Fruit fly (Drosophila melanogaster) whole organism, embryonic: ENCODE data around the gene St2.

Source experiments
- CG1024 ChIP-seq: fragments of 200-800 bp; sonication (Bioruptor generic); IDR thresholded peaks from 2 replicates; pipeline ENCODE4 v1.3.6; 2022; ENCODE audit warnings: missing biosample characterization, missing genetic modification characterization
- CG10565 ChIP-seq: fragments of 200-800 bp; sonication (Bioruptor generic); optimal IDR thresholded peaks from 3 replicates; lab custom pipeline; 2016; ENCODE audit warnings: missing biosample characterization, mild to moderate bottlenecking, missing genetic modification characterization
- CG11723 ChIP-seq: fragments of 200-800 bp; sonication (Bioruptor generic); optimal IDR thresholded peaks from 2 replicates; lab custom pipeline; 2017; ENCODE audit warnings: missing biosample characterization, mild to moderate bottlenecking, missing genetic modification characterization
- CG12104 ChIP-seq: fragments of 200-800 bp; sonication (Bioruptor generic); optimal IDR thresholded peaks from 3 replicates; lab custom pipeline; 2016; ENCODE audit warnings: missing biosample characterization, missing genetic modification characterization
- CG13123 ChIP-seq: fragments of 200-800 bp; sonication (Bioruptor generic); optimal IDR thresholded peaks from 2 replicates; lab custom pipeline; 2016; ENCODE audit warnings: missing biosample characterization, missing genetic modification characterization
- CG13287 ChIP-seq: fragments of 200-800 bp; sonication (Bioruptor generic); IDR thresholded peaks from 2 replicates; pipeline ENCODE4 v1.3.6; 2022; ENCODE audit warnings: missing biosample characterization, missing genetic modification characterization; ENCODE audit not compliant: partially characterized antibody
- CG13894 ChIP-seq: fragments of 200-800 bp; sonication (Bioruptor generic); optimal IDR thresholded peaks from 3 replicates; lab custom pipeline; 2018; ENCODE audit warnings: missing biosample characterization, mild to moderate bottlenecking, missing genetic modification characterization, moderate library complexity
- CG14710 ChIP-seq: fragments of 200-800 bp; sonication (Bioruptor generic); optimal IDR thresholded peaks from 3 replicates; lab custom pipeline; 2019; ENCODE audit warnings: missing biosample characterization, mild to moderate bottlenecking, missing genetic modification characterization, moderate library complexity
- CG15479 ChIP-seq: fragments of 200-800 bp; sonication (Bioruptor generic); optimal IDR thresholded peaks from 3 replicates; lab custom pipeline; 2019; ENCODE audit warnings: missing biosample characterization, mild to moderate bottlenecking, missing genetic modification characterization, moderate library complexity
- CG17568 ChIP-seq: fragments of 200-800 bp; sonication (Bioruptor generic); optimal IDR thresholded peaks from 2 replicates; lab custom pipeline; 2018; ENCODE audit warnings: missing biosample characterization, mild to moderate bottlenecking, missing genetic modification characterization, moderate library complexity
- CG1832 ChIP-seq: fragments of 200-800 bp; sonication (Bioruptor generic); optimal IDR thresholded peaks from 2 replicates; lab custom pipeline; 2017; ENCODE audit warnings: missing biosample characterization, mild to moderate bottlenecking, missing genetic modification characterization, inconsistent platforms
- CG2889 ChIP-seq: fragments of 200-800 bp; sonication (Bioruptor generic); IDR thresholded peaks from 3 replicates; pipeline ENCODE4 v1.3.6; 2022; ENCODE audit warnings: missing biosample characterization, missing genetic modification characterization
- CG3065 ChIP-seq: fragments of 200-800 bp; sonication (Bioruptor generic); optimal IDR thresholded peaks from 2 replicates; lab custom pipeline; 2016; ENCODE audit warnings: missing biosample characterization, missing genetic modification characterization
- CG34376 ChIP-seq: fragments of 200-800 bp; sonication (Bioruptor generic); optimal IDR thresholded peaks from 2 replicates; lab custom pipeline; 2018; ENCODE audit warnings: missing biosample characterization, mild to moderate bottlenecking, missing genetic modification characterization
- CG42726 ChIP-seq: fragments of 200-800 bp; sonication (Bioruptor generic); IDR thresholded peaks from 2 replicates; pipeline ENCODE4 v1.3.6; 2022; ENCODE audit warnings: missing biosample characterization, missing genetic modification characterization; ENCODE audit not compliant: partially characterized antibody
- CG6765 ChIP-seq: fragments of 200-800 bp; sonication (Bioruptor generic); optimal IDR thresholded peaks from 3 replicates; lab custom pipeline; 2017; ENCODE audit warnings: missing biosample characterization, mild to moderate bottlenecking, missing genetic modification characterization
- CG6791 ChIP-seq: fragments of 200-800 bp; sonication (Bioruptor generic); IDR thresholded peaks from 3 replicates; pipeline ENCODE4 v1.3.6; 2022; ENCODE audit warnings: missing biosample characterization, missing genetic modification characterization; ENCODE audit not compliant: partially characterized antibody
- CG7963 ChIP-seq: fragments of 200-800 bp; sonication (Bioruptor generic); IDR thresholded peaks from 3 replicates; pipeline ENCODE4 v1.3.6; 2022; ENCODE audit warnings: missing biosample characterization, missing genetic modification characterization; ENCODE audit not compliant: partially characterized antibody
- CG7987 ChIP-seq: fragments of 200-800 bp; sonication (Bioruptor generic); optimal IDR thresholded peaks from 2 replicates; lab custom pipeline; 2018; ENCODE audit warnings: missing biosample characterization, mild to moderate bottlenecking, missing genetic modification characterization, moderate library complexity
- CG9215 ChIP-seq: fragments of 200-800 bp; sonication (Bioruptor generic); IDR thresholded peaks from 2 replicates; pipeline ENCODE4 v1.3.6; 2022; ENCODE audit warnings: missing biosample characterization, missing genetic modification characterization
- CG9437 ChIP-seq: fragments of 200-800 bp; sonication (Bioruptor generic); optimal IDR thresholded peaks from 2 replicates; lab custom pipeline; 2018; ENCODE audit warnings: missing biosample characterization, mild to moderate bottlenecking, missing genetic modification characterization
- Dek ChIP-seq: fragments of 200-800 bp; sonication (Bioruptor generic); optimal IDR thresholded peaks from 3 replicates; lab custom pipeline; 2019; ENCODE audit warnings: missing biosample characterization, mild to moderate bottlenecking, missing genetic modification characterization, moderate library complexity
- Ets65A ChIP-seq: fragments of 200-800 bp; sonication (Bioruptor generic); peaks from one replicate; lab custom pipeline; 2016; ENCODE audit warnings: missing biosample characterization, missing genetic modification characterization
- HmgZ ChIP-seq: fragments of 200-800 bp; sonication (Bioruptor generic); optimal IDR thresholded peaks from 2 replicates; lab custom pipeline; 2018; ENCODE audit warnings: missing biosample characterization, mild to moderate bottlenecking, missing genetic modification characterization
- Lhr ChIP-seq: fragments of 200-800 bp; sonication (Bioruptor generic); optimal IDR thresholded peaks from 3 replicates; lab custom pipeline; 2017; ENCODE audit warnings: mild to moderate bottlenecking, missing biosample characterization, missing genetic modification reagents, missing genetic modification characterization
- Mad ChIP-seq: fragments of 200-800 bp; sonication (Bioruptor generic); optimal IDR thresholded peaks from 2 replicates; lab custom pipeline; 2016; ENCODE audit warnings: missing biosample characterization, missing genetic modification characterization
- Opbp ChIP-seq: fragments of 200-800 bp; sonication (Bioruptor generic); IDR thresholded peaks from 3 replicates; pipeline ENCODE4 v1.3.6; 2022; ENCODE audit warnings: missing biosample characterization, missing genetic modification characterization; ENCODE audit not compliant: partially characterized antibody
- Side ChIP-seq: fragments of 200-800 bp; sonication (Bioruptor generic); optimal IDR thresholded peaks from 2 replicates; lab custom pipeline; 2016; ENCODE audit warnings: missing biosample characterization, missing genetic modification characterization
- Sin3A ChIP-seq: fragments of >200 bp; optimal IDR thresholded peaks from 2 replicates; lab custom pipeline; 2018
- Taf1 ChIP-seq: fragments of 200-800 bp; sonication (Bioruptor generic); IDR thresholded peaks from 2 replicates; pipeline ENCODE4 v1.3.6; 2022; ENCODE audit warnings: missing biosample characterization, missing genetic modification characterization
- Xrp1 ChIP-seq: fragments of 200-800 bp; sonication (Bioruptor generic); IDR thresholded peaks from 2 replicates; pipeline ENCODE4 v1.3.6; 2022; ENCODE audit warnings: missing biosample characterization, missing genetic modification characterization
- abd-A ChIP-seq: fragments of 200-800 bp; sonication (Bioruptor generic); optimal IDR thresholded peaks from 3 replicates; lab custom pipeline; 2019; ENCODE audit warnings: missing biosample characterization, mild to moderate bottlenecking, missing genetic modification characterization, moderate library complexity
- az2 ChIP-seq: fragments of 200-800 bp; sonication (Bioruptor generic); optimal IDR thresholded peaks from 3 replicates; lab custom pipeline; 2016; ENCODE audit warnings: missing biosample characterization, missing genetic modification characterization
- chinmo ChIP-seq: fragments of 200-800 bp; sonication (Bioruptor generic); IDR thresholded peaks from 4 replicates; pipeline ENCODE4 v1.3.6; 2022; ENCODE audit warnings: missing biosample characterization, missing genetic modification characterization; ENCODE audit not compliant: partially characterized antibody
- corto ChIP-seq: fragments of 200-800 bp; sonication (Bioruptor generic); optimal IDR thresholded peaks from 2 replicates; lab custom pipeline; 2016; ENCODE audit warnings: missing biosample characterization, mild to moderate bottlenecking, missing genetic modification characterization, moderate library complexity
- cwo ChIP-seq: fragments of 200-800 bp; sonication (Bioruptor generic); optimal IDR thresholded peaks from 3 replicates; lab custom pipeline; 2017; ENCODE audit warnings: missing biosample characterization, missing genetic modification characterization, mild to moderate bottlenecking, moderate library complexity, missing genetic modification reagents
- dimm ChIP-seq: fragments of 200-800 bp; sonication (Bioruptor generic); IDR thresholded peaks from 2 replicates; pipeline ENCODE4 v1.3.6; 2022; ENCODE audit warnings: missing biosample characterization, missing genetic modification characterization
- dmrt99B ChIP-seq: fragments of 200-800 bp; sonication (Bioruptor generic); optimal IDR thresholded peaks from 2 replicates; lab custom pipeline; 2018; ENCODE audit warnings: missing biosample characterization, mild to moderate bottlenecking, missing genetic modification characterization, moderate library complexity
- fd3F ChIP-seq: fragments of 200-800 bp; sonication (Bioruptor generic); optimal IDR thresholded peaks from 2 replicates; lab custom pipeline; 2018; ENCODE audit warnings: missing biosample characterization, mild to moderate bottlenecking, missing genetic modification characterization, moderate library complexity
- fd96Cb ChIP-seq: fragments of 200-800 bp; sonication (Bioruptor generic); optimal IDR thresholded peaks from 2 replicates; lab custom pipeline; 2018; ENCODE audit warnings: missing biosample characterization, mild to moderate bottlenecking, missing genetic modification characterization, moderate library complexity
- gem ChIP-seq: fragments of 200-800 bp; sonication (Bioruptor generic); optimal IDR thresholded peaks from 2 replicates; lab custom pipeline; 2019; ENCODE audit warnings: missing biosample characterization, mild to moderate bottlenecking, missing genetic modification characterization, moderate library complexity
- lmd ChIP-seq: fragments of 200-800 bp; sonication (Bioruptor generic); IDR thresholded peaks from 2 replicates; pipeline ENCODE4 v1.3.6; 2022; ENCODE audit warnings: missing biosample characterization, missing genetic modification characterization
- otp ChIP-seq: fragments of 200-800 bp; sonication (Bioruptor generic); IDR thresholded peaks from 3 replicates; pipeline ENCODE4, ENCODE4 v1.3.6; 2022; ENCODE audit warnings: missing biosample characterization, missing genetic modification characterization
- phol ChIP-seq: fragments of 200-800 bp; sonication (Bioruptor generic); optimal IDR thresholded peaks from 3 replicates; lab custom pipeline; 2018; ENCODE audit warnings: missing biosample characterization, mild to moderate bottlenecking, missing genetic modification characterization, moderate library complexity
- shn ChIP-seq: fragments of 200-800 bp; sonication (Bioruptor generic); optimal IDR thresholded peaks from 3 replicates; lab custom pipeline; 2016; ENCODE audit warnings: missing biosample characterization, missing genetic modification characterization
- sisA ChIP-seq: fragments of 200-800 bp; sonication (Bioruptor generic); IDR thresholded peaks from 2 replicates; pipeline ENCODE4 v1.3.6; 2022; ENCODE audit warnings: missing biosample characterization, missing genetic modification characterization
- sr ChIP-seq: fragments of 200-800 bp; sonication (Bioruptor generic); IDR thresholded peaks from 3 replicates; pipeline ENCODE4 v1.3.6; 2022; ENCODE audit warnings: missing biosample characterization, missing genetic modification characterization
- zf30C ChIP-seq: fragments of 200-800 bp; sonication (Bioruptor generic); optimal IDR thresholded peaks from 3 replicates; lab custom pipeline; 2018; ENCODE audit warnings: missing biosample characterization, mild to moderate bottlenecking, missing genetic modification characterization

The St2 gene

DNA sequence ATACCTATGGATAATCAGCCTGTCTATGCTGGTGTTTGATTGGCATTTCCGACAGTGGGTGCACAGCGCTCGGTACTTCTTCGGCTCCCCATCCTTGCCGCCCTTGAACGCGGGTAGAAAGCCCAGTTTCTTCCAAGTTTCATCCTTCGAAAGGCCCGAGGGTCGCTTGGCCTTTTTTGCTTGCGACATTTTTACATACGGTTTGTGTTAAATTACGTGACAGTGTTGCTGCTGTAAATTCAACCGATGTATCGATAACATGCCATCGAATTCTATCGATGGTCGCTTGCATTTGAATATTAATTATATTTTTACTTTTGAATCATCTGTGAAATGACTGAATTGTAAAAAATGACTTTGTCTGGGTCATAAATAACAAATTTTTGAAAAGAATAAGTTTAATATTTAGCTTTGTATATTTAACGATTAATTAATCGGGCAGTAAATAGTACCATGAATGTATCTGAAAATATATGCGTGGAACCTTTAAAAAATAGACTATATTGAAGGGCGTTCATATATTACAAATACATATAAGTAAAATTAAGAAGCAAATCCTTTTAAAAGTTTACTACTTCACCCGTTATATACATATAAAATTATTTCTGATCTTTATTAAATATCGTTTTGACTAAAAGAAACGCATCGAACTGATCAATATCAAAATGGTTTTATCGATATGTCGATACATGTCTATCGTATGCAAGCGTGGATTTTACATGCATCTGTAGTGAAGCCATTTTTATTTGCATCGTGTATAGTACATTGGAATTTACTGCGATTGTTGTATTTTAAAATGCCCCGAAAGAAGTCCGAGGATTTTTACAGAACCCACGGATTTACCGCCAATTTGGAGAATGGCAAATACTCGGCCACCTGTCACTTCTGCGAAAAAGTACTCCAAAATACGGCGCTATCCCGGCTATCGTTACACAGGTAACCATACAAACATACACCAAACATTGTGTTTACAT is 6.9 kb downstream of the St2 start, which contains the start of the genes Ibf2 and Ibf1 (continued):
- TF ChIP-seq HmgZ (tag; lab: Kevin White, UChicago): peak; percentile 16
- no peak for TF ChIP-seq cwo (GFP tag; lab: Kevin White, UChicago)
- TF ChIP-seq fd3F (GFP tag; lab: Kevin White, UChicago): no peak
- no peak for TF ChIP-seq CG1024
- peak; percentile 70 for TF ChIP-seq CG9437 (GFP tag; lab: Kevin White, UChicago)
- peak; percentile 89 for TF ChIP-seq phol (tag; lab: Kevin White, UChicago)
- no peak for TF ChIP-seq Mad (GFP tag; lab: Kevin White, UChicago)
- TF ChIP-seq Ets65A (GFP tag; lab: Kevin White, UChicago): no peak
- peak; percentile 80; the same call in 2 of the 3 replicates for TF ChIP-seq Opbp (GFP tag; lab: Robert Waterston, UW)
- no peak for TF ChIP-seq Taf1 (GFP tag; lab: Robert Waterston, UW)
- no peak for TF ChIP-seq CG2889 (GFP tag; lab: Robert Waterston, UW)
- no peak for TF ChIP-seq dimm (GFP tag; lab: Robert Waterston, UW)
- no peak for TF ChIP-seq otp (GFP tag; lab: Robert Waterston, UW)
- TF ChIP-seq CG11723 (GFP tag; lab: Kevin White, UChicago): no peak
- no peak for TF ChIP-seq CG7987 (GFP tag; lab: Kevin White, UChicago)
- no peak for TF ChIP-seq fd96Cb (tag; lab: Kevin White, UChicago)
- TF ChIP-seq CG15479 (GFP tag; lab: Kevin White, UChicago): peak; percentile 41
- TF ChIP-seq dmrt99B (tag; lab: Kevin White, UChicago): no peak
- peak; percentile 61; the same call in 2 of the 4 replicates for TF ChIP-seq chinmo (GFP tag; lab: Robert Waterston, UW)
- no peak for TF ChIP-seq corto (GFP tag; lab: Kevin White, UChicago)
- TF ChIP-seq Xrp1 (GFP tag; lab: Robert Waterston, UW): no peak
- TF ChIP-seq CG34376 (GFP tag; lab: Kevin White, UChicago): no peak
- no peak for TF ChIP-seq CG13894
- no peak for TF ChIP-seq Dek (tag; lab: Kevin White, UChicago)
- TF ChIP-seq Sin3A (lab: Kevin White, UChicago): no peak
- TF ChIP-seq CG13123 (GFP tag; lab: Kevin White, UChicago): no peak
- no peak for TF ChIP-seq sisA
- no peak for TF ChIP-seq CG3065 (GFP tag; lab: Kevin White, UChicago)
- TF ChIP-seq CG9215: no peak
- TF ChIP-seq CG14710 (tag; lab: Kevin White, UChicago): peak; percentile 62
- peak; percentile 92 for TF ChIP-seq CG6791
- no peak for TF ChIP-seq CG1832 (GFP tag; lab: Kevin White, UChicago)
- no peak for TF ChIP-seq CG12104 (GFP tag; lab: Kevin White, UChicago)
- no peak for TF ChIP-seq Side
- TF ChIP-seq CG13287 (GFP tag; lab: Robert Waterston, UW): peak; percentile 77
- no peak for TF ChIP-seq CG10565 (GFP tag; lab: Kevin White, UChicago)
- peak; percentile 2 for TF ChIP-seq Lhr (GFP tag; lab: Kevin White, UChicago)
- no peak for TF ChIP-seq CG6765 (GFP tag; lab: Kevin White, UChicago)
- TF ChIP-seq CG42726: peak; percentile 89
- no peak for TF ChIP-seq gem (tag; lab: Kevin White, UChicago)
- no peak for TF ChIP-seq az2 (GFP tag; lab: Kevin White, UChicago)
- no peak for TF ChIP-seq lmd (GFP tag; lab: Robert Waterston, UW)
- TF ChIP-seq zf30C (GFP tag; lab: Kevin White, UChicago): no peak
- TF ChIP-seq abd-A (tag; lab: Kevin White, UChicago): no peak
- TF ChIP-seq shn (GFP tag; lab: Kevin White, UChicago): no peak
- no peak for TF ChIP-seq sr (GFP tag; lab: Robert Waterston, UW)
- no peak for TF ChIP-seq CG17568 (GFP tag; lab: Kevin White, UChicago)
- peak; percentile 84 for TF ChIP-seq CG7963 (GFP tag; lab: Robert Waterston, UW)
